Worm (Caenorhabditis elegans): ENCODE results near the gene F35B12.10.

Gene F35B12.10

DNA sequence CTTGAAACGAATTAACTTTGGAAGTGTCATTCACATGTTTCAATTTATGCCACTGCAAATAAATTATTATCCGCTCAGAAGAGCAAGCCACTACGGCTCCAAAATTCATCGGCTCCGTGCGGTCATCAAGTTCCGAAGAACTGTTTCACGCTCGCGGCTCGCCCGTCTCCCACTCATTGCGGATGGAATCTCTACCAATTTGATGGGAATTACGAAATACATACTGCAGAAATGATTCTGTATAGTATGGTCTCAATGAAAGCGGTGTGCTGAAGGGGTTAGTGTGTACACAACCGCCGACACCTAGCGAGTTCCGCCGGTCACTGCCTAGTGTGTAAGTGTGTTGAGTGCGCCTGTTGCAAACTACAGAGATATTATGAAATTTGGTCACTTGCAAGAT is 44.0 kb downstream of the F35B12.10 start:
- TF ChIP-seq snpc-4 (tag; optimal IDR thresholded peaks at IDR 0.05) (peak; percentile 95), elt-3 (tag; optimal IDR thresholded peaks at IDR 0.05) (peak in 1 of 3 experiments; percentile 57), nhr-77 (tag; optimal IDR thresholded peaks at IDR 0.05) (peak; percentile 18), nfya-1 (tag; optimal IDR thresholded peaks at IDR 0.05; ENCODE audit: insufficient read depth) (peak; percentile 5), elt-2 (tag; optimal IDR thresholded peaks at IDR 0.05) (peak; percentile 16), ceh-28 (tag; optimal IDR thresholded peaks at IDR 0.05) (no peak), nhr-43 (tag; optimal IDR thresholded peaks at IDR 0.05; ENCODE audit: poor library complexity, severe bottlenecking) (peak; percentile 74), pqm-1 (tag; optimal IDR thresholded peaks at IDR 0.05) (peak; percentile 34), ZK546.5 (tag; optimal IDR thresholded peaks at IDR 0.05) (no peak), ceh-82 (tag; optimal IDR thresholded peaks at IDR 0.05) (peak; percentile 40), ama-1 (optimal IDR thresholded peaks at IDR 0.05) (peak; percentile 60), nhr-76 (tag; optimal IDR thresholded peaks at IDR 0.05) (no peak), nhr-25 (tag; optimal IDR thresholded peaks at IDR 0.05) (peak; percentile 41)

DNA sequence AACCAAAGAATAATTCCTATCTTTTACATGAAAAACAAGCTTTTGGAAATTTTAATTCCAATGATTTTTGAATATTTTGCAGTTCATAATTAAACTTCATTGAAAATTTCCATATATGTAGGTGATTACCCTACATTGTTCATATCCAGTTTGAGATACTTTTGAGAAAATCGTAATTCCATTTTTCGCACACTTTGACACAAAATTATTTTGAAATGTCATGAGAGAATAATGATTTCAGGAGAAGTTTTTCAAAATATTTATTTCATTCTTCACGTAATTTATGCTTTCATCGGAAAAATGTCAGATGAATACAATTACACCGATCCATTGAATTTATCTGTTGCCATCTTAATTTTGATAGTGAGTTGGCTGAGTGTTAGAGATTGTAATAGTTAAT is 45.9 kb downstream of the F35B12.10 start, which contains the start of gene srx-88:
srx-88 (plus strand) TSS at position 301 of the 400 bp plus-strand sequence.
- no peak for TF ChIP-seq lin-15B (tag; optimal IDR thresholded peaks at IDR 0.05)
- no peak for TF ChIP-seq unc-62 (GFP tag; optimal IDR thresholded peaks at IDR 0.05)
- TF ChIP-seq ceh-16 (tag; optimal IDR thresholded peaks at IDR 0.05): no peak
- TF ChIP-seq jun-1 (tag; optimal IDR thresholded peaks at IDR 0.05): no peak
- TF ChIP-seq mdl-1 (tag; optimal IDR thresholded peaks at IDR 0.05): no peak
- TF ChIP-seq pha-4 (tag; optimal IDR thresholded peaks at IDR 0.05): no peak
- no peak for TF ChIP-seq fos-1 (tag; optimal IDR thresholded peaks at IDR 0.05)
- TF ChIP-seq pqm-1 (tag; optimal IDR thresholded peaks at IDR 0.05): no peak
- no peak for TF ChIP-seq egl-5 (tag; optimal IDR thresholded peaks at IDR 0.05)
- TF ChIP-seq nhr-77 (tag; optimal IDR thresholded peaks at IDR 0.05): no peak
- TF ChIP-seq fkh-10 (GFP tag; optimal IDR thresholded peaks at IDR 0.05): no peak
- no peak for TF ChIP-seq nhr-43 (tag; optimal IDR thresholded peaks at IDR 0.05; ENCODE audit: poor library complexity, severe bottlenecking)
- no peak for TF ChIP-seq nhr-76 (tag; optimal IDR thresholded peaks at IDR 0.05)
- no peak for TF ChIP-seq nhr-67 (tag; optimal IDR thresholded peaks at IDR 0.05)
- TF ChIP-seq lsy-12 (tag; optimal IDR thresholded peaks at IDR 0.05): no peak
- TF ChIP-seq tbx-2 (tag; optimal IDR thresholded peaks at IDR 0.05): no peak
- TF ChIP-seq sea-2 (GFP tag; optimal IDR thresholded peaks at IDR 0.05): no peak
- TF ChIP-seq nhr-25 (tag; optimal IDR thresholded peaks at IDR 0.05): no peak

DNA sequence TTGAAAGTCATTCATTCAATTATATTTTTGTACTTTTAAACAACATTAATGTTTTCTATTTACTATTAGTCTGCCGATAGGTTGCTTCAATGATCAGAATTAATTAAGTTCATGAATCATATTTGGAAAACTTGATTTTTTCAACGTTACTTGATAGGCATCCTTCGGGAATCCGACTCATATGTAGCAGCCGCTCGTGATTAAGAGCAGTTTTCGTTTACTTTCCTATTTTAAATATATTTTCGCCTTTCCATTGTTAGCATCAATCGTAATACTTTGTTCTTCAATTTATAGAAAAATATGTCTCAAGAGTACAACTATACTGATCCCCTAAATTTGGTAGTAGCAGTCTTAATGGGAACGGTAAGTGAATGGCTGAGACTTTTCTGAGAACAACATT is 48.2 kb downstream of the F35B12.10 start, which contains the start of gene srx-90:
srx-90 (plus strand) TSS at position 301 of the 400 bp plus-strand sequence.
- no peak for TF ChIP-seq fos-1 (tag; optimal IDR thresholded peaks at IDR 0.05)
- TF ChIP-seq ceh-16 (tag; optimal IDR thresholded peaks at IDR 0.05): no peak
- TF ChIP-seq fkh-10 (GFP tag; optimal IDR thresholded peaks at IDR 0.05): no peak
- no peak for TF ChIP-seq nhr-237 (tag; optimal IDR thresholded peaks at IDR 0.05)
- TF ChIP-seq mml-1 (tag; optimal IDR thresholded peaks at IDR 0.05): no peak
- TF ChIP-seq hmg-11 (tag; optimal IDR thresholded peaks at IDR 0.05): no peak
- no peak for TF ChIP-seq nhr-43 (tag; optimal IDR thresholded peaks at IDR 0.05; ENCODE audit: poor library complexity, severe bottlenecking)
- TF ChIP-seq skn-1 (tag; optimal IDR thresholded peaks at IDR 0.05): no peak
- TF ChIP-seq lin-39 (tag; optimal IDR thresholded peaks at IDR 0.05): no peak
- TF ChIP-seq nhr-25 (tag; optimal IDR thresholded peaks at IDR 0.05): no peak
- TF ChIP-seq eor-1 (tag; optimal IDR thresholded peaks at IDR 0.05): no peak
- no peak for TF ChIP-seq nfya-1 (tag; optimal IDR thresholded peaks at IDR 0.05; ENCODE audit: insufficient read depth)
- no peak for TF ChIP-seq daf-12 (tag; optimal IDR thresholded peaks at IDR 0.05)
- TF ChIP-seq tbx-2 (tag; optimal IDR thresholded peaks at IDR 0.05): no peak
- TF ChIP-seq nhr-11 (tag; optimal IDR thresholded peaks at IDR 0.05): no peak
- no peak for TF ChIP-seq ZK546.5 (tag; optimal IDR thresholded peaks at IDR 0.05)
- TF ChIP-seq aly-2 (tag; optimal IDR thresholded peaks at IDR 0.05): no peak
- TF ChIP-seq unc-39 (tag; optimal IDR thresholded peaks at IDR 0.05): no peak
